Worm (Caenorhabditis elegans) whole organism, L4 larva: ENCODE results near the gene F49C12.3.

Experiments used
- ceh-28 ChIP-seq: fragments of 150-350 bp; optimal IDR thresholded peaks from 2 replicates; lab custom pipeline; 2014; ENCODE audit warnings: missing biosample characterization, missing genetic modification reagents, missing genetic modification characterization
- lin-13 ChIP-seq: fragments of 150-350 bp; optimal IDR thresholded peaks from 2 replicates; lab custom pipeline; 2014; ENCODE audit warnings: missing biosample characterization, missing genetic modification reagents, missing genetic modification characterization
- lin-15B ChIP-seq: fragments of 150-350 bp; sonication (generic microtip); optimal IDR thresholded peaks from 3 replicates; lab custom pipeline; 2014; ENCODE audit warnings: missing biosample characterization, missing genetic modification characterization

DNA sequence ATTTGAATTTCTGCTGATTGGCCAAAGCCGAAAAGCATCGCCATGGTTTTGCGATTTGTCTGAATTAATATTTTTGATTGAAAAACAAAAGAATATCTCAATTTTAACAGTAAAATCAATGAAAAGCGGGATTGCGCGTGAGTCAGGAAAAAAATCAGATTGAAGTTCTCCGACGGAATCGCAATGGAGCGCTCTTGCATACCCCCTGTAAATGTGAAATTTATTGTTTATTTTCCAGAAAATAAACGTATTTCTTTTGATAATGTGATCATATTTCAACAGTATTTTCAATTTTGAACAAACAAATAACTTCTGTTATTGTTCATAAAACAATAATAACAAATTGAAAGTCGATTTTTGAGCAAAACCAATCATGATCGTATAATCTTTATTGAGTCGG, 41.4 kb downstream of the F49C12.3 start, which contains the start of gene vps-26:
- TF ChIP-seq lin-15B (tag; lab: Kevin White, UChicago) (no peak), ceh-28 (tag; lab: Kevin White, UChicago) (no peak), lin-13 (no peak)
